Worm (Caenorhabditis elegans): ENCODE results near the gene B0272.4.
"Not testable (repeated sequence)": the region's sequence is repeated elsewhere in the genome, so short reads cannot be mapped to it uniquely, and the experiment has no call there.

The B0272.4 gene

DNA sequence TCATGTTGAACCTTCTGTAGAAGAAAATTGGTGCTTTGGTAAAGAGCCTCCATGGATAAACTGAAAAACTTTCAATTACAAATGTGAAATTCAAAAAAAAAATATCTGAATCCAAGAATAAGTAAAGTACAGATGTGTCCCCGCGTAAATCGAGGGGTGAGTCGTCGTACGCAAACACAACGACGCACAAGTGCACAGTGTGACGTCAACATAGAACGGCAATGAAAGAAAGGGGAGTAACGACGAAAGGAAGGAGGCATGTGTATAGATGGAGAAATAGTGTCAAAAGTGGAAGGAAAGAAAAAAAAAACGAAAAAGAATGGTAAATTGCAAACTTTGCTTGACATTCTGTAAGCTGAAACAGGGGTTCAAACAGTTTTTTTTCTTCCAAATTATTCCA is 13.3 kb downstream of the B0272.4 start, which contains the start of gene memb-1:
memb-1 (minus strand) TSS at position 60 of the 400 bp plus-strand sequence.
- no peak for TF ChIP-seq unc-62 (GFP tag; optimal IDR thresholded peaks at IDR 0.05)

DNA sequence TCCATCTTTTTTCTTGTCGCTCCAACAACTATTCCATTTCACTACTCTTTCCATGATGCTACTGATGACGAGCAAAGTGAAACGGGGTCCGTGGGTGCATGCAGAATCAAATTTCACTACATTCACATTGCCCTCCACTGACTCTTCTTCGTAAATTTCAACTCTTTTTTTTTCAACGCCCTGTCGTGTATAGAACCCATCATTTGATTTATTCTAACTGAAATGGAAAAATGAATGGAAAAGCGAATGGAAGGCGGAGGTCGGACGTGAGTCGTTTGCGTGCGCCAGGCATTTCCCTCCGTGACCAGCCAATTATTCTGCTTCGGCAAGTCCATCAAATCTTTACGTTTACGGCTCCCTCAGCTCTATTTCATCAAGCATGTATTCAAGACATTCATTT is 15.6 kb downstream of the B0272.4 start:
- TF ChIP-seq unc-62 (GFP tag; optimal IDR thresholded peaks at IDR 0.05): no peak

DNA sequence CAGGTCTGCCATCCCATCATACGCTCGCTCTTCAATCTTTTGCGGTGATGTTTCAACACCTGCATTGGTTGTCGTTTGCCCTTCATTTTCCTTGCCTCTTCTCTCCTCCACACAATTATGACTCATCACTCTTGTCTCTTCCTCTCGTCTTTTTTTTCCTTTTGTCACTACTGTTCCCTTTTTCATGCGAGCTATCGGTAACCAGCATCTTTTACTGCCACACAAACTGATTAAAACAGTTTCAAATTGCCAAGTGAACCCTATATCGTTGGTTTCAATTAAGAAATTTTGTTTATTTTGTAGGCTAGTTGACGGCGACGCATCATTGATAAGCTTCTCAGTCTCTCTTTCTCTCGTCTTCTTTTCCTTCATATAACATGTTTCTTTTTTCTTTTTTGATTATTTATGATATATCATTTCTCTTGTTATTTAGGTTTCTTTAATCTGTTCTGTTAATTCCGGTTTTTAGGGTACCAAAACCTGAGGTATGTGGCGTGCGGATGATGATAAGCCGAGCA is 18.0 kb downstream of the B0272.4 start, which contains the start of gene ZK899.1:
ZK899.1 (plus strand) TSS at position 468 of the 518 bp plus-strand sequence.
- TF ChIP-seq unc-62 (GFP tag; optimal IDR thresholded peaks at IDR 0.05): no peak

DNA sequence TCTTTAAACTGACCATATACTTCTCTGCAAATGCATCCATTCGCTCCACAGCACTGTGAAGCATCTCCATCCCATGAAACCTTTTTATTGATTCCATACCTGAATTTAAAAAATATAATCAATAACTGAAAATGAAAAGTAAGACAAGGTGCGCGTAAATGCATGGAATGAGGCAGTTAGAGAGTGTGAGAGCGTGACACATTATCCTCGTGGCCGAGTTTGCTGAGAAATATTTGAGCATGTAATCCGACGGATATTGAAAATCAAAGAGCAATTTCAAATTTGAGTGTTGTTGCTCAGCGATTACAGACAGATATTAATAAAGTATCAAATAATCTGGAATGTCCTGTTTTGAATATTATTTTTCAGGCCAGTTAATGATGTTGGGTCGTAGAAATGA is 21.1 kb downstream of the B0272.4 start, which contains the start of gene ZK899.7:
ZK899.7 (minus strand) TSS at position 101 of the 400 bp plus-strand sequence.
- no peak for TF ChIP-seq unc-62 (GFP tag; optimal IDR thresholded peaks at IDR 0.05)

DNA sequence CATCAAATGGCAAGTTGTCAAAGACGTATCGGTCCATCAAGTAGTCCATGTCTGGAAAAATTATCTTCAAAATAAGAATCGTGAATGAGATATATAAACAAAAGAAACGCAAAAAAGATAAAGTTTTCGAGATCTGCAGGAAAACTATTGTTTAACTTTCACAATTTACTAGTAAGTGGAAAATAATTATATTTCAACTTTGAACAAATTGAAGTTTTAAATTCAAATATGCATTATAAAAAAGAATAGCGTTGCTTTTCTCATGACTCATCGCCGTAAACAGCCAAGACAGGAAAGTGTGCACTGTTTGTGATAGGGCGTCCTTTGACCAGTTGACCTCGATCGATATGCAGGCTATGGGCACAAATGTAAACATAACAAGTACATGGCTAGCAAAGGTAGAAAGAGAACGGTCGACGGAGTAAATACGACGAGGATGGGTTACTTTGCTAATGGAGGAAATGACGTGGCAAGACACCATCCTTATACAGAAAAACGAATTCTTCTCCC is 23.8 kb downstream of the B0272.4 start, which contains the start of gene ZK899.2:
ZK899.2 (minus strand) TSS at position 51 of the 510 bp plus-strand sequence.
- no peak for TF ChIP-seq unc-62 (GFP tag; optimal IDR thresholded peaks at IDR 0.05)

DNA sequence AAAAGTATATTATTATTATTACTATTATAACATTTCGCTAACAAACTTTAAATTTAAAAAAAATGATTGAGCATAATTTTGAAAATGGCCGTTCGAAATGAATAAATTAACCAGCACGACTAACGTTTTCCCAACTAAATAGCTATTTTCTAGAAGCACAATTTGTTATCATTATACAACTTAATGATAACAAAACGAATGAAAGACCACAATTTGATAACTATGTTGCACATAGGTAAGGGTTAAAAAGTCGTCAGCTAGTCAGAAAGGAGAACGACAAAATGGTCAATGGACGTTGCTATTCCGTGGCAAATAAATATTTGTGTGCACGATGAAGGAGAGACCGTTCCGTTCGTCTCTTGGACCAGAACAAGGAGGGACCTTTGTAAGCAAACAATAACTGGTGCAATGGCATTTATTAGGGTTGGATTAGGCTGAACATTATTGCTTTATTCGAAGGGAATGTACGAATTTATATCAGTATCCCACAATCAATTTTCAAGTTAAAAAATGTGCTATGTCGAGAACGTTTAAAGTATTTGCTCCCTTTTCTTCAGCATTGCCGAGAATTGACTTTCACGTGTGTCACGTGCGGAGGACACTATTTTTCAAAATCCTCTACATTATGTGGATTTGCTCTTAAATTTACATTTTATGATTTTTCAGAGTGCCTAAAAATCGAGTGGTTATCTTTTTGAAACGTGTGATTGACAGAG is 24.4 kb downstream of the B0272.4 start, which contains the start of gene ZK899.3:
ZK899.3 (plus strand) TSS at position 666 of the 716 bp plus-strand sequence.
- no peak for TF ChIP-seq unc-62 (GFP tag; optimal IDR thresholded peaks at IDR 0.05)

DNA sequence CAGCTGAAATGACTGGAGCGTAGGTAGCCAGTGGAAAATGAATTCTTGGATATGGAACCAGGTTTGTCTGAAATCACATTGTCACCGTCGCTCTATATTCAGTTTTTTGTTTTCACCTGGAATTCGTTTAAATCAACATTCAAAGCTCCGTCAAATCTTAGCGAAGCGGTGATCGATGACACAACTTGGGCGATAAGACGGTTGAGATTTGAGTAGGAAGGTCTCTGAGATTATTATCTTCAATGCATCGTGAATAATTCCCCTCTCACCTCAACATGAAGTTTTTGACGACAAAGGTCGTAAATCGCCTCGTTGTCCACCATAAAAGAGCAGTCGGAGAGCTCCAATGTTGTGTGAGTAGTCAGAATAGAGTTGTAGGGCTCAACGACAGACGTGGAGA is 28.3 kb downstream of the B0272.4 start:
- no peak for TF ChIP-seq unc-62 (GFP tag; optimal IDR thresholded peaks at IDR 0.05)

DNA sequence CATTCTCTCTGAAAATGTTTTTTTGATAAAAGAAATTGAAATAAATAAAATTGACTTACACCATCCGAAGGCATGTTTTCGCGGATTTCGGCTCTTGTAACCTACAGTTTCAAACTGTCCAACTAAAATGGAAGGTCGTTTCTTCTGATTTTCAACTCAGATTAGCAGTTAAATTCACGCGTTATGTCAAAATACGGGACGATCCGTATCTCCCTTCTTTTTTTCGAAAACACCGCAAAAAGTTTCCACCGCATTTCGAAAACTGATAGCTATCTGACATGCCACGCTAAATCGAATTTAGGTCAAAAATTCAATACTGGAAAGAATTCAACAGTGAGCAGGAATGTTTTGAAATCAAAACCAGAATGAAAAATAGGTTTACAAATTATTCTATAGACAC is 29.9 kb downstream of the B0272.4 start, which contains the start of gene tba-8:
tba-8 (minus strand) TSS at position 207 of the 400 bp plus-strand sequence.
- TF ChIP-seq unc-62 (GFP tag; optimal IDR thresholded peaks at IDR 0.05): no peak

DNA sequence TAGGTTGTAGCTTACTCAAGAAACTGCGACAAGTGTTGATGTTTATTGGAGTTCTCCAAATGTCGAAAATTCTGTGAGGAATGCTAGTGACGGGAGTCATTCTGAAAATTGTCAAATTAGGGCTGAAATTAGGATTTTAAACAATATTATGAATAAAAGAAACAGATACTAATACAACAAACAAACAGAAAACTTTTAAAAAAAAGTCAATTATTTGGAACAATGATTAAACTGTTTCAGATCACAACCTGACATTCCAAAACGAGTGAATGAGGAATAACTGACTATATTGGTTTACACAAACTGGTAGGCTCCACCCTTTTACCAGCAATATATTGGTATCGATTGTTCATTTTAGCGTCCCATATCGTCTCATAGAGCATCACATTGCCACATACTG is 32.6 kb downstream of the B0272.4 start, which contains the start of gene ZK899.5:
ZK899.5 (minus strand) TSS at position 101 of the 400 bp plus-strand sequence.
- TF ChIP-seq unc-62 (GFP tag; optimal IDR thresholded peaks at IDR 0.05): not testable (repeated sequence)

DNA sequence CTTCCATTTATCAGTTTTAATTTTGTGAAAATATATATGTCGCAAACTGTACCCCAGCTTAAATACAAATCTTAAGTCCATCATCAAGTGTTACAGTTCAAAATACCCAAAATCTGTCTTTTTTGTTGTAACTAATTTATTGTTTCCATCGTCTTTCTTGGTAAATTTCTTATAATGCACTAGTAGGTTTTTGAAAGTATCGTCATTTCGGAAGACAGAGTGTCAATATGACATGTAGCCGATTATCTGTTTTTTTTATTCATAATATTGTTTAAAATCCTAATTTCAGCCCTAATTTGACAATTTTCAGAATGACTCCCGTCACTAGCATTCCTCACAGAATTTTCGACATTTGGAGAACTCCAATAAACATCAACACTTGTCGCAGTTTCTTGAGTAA is 34.8 kb downstream of the B0272.4 start, which contains the start of gene ZK899.6:
ZK899.6 (plus strand) TSS at position 301 of the 400 bp plus-strand sequence.
- TF ChIP-seq unc-62 (GFP tag; optimal IDR thresholded peaks at IDR 0.05): not testable (repeated sequence)

DNA sequence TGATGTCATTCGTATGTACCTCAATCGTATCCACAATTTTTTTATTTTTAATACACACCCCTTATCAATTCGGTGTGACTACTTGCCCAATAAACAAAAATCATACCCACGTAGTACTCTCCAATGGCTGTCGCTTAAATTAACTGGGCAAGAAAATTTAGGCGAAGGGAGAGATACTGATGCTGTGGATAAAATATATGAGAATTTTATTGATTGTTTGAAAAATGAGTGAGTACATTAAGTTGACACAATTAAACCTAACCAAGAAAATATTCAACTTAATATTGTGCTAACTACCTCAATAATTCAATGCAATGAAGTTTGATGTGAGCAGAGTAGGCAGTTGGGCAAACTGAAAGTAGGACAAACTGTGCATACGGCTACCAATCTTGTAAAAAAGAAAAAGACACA is 37.5 kb downstream of the B0272.4 start:
- TF ChIP-seq unc-62 (GFP tag; optimal IDR thresholded peaks at IDR 0.05): peak; percentile 65

DNA sequence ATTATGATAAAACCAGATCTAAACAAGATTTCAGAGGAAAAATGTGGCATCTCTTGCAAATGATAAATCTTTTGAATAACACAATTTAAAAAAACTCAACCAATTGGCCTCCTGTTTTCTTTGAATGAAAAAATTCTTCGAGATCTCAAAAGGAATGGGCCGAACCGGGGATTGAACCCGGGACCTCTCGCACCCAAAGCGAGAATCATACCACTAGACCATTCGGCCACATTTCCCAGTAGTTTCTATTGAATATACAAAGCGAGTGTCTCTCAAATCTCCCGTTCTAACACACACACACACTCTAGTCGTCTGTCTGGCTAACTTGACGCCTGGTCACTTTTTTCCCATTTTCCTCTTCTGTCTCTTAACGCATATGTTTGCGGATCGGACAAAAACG is 39.3 kb downstream of the B0272.4 start:
- no peak for TF ChIP-seq unc-62 (GFP tag; optimal IDR thresholded peaks at IDR 0.05)

DNA sequence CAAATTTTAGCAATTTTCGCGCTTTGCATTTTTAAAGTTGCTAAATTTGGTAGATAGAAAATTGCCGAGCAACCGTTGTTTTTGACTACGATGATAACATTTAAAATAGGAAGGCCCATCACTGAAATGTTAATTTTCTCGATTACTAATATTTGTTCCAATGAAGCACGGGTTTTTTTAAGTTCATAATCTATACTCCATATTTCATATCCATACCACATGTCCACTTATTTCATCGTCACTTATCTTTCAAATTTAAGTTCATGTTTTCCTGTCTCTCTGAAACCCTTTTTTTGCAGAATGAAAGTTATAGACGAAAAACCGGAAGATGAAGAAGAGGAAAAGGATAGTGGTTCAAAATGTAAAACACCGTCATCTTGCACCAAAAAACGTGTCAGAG is 43.9 kb downstream of the B0272.4 start, which contains the start of gene gap-2:
gap-2 (plus strand) TSS at position 301 of the 400 bp plus-strand sequence.
- no peak for TF ChIP-seq unc-62 (GFP tag; optimal IDR thresholded peaks at IDR 0.05)

DNA sequence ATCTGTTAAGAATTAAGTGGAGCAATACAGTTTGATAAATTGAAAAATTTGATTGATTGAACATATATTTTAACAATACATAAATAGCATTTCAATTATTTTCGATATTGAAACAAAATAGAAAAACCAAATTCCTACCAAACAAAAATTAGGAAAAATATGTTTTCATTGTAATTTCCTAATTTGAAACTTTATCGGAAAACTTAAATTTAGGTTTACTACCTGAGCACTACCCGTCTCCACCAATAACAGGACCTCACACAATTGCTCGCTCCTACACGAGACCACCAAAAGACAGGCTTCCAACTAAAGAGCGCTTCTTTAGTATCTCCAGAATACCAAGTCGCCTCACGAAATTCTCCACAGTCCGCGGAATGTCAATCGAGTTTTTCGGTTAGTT is 48.5 kb downstream of the B0272.4 start:
- no peak for TF ChIP-seq unc-62 (GFP tag; optimal IDR thresholded peaks at IDR 0.05)

Measured in whole organism, dauer.